1 fruit fly cellular context compared by ENCODE assay signal in genomic region chr2L:13904331-13904911, dm6.
TF ChIP-seq lines count a peak whose summit lies in the region.

Smg5 (minus strand) TSS chr2L:13904661.

TF ChIP-seq in whole organism, embryonic, 481 proteins besides CTCF, POLR2A, EP300 and RAD21 (continued from another document and continues in another):
- peak; percentile 76 for TF ChIP-seq Hmx (GFP tag; optimal IDR thresholded peaks at IDR 0.05; lab: Kevin White, UChicago)
- TF ChIP-seq jumu (GFP tag; optimal IDR thresholded peaks at IDR 0.05; lab: Kevin White, UChicago): peak; percentile 92
- peak; percentile 92 for TF ChIP-seq Abd-B (GFP tag; optimal IDR thresholded peaks at IDR 0.05; lab: Kevin White, UChicago)
- TF ChIP-seq ind (GFP tag; optimal IDR thresholded peaks at IDR 0.05; lab: Kevin White, UChicago): peak; percentile 93
- TF ChIP-seq CG7745 (tag; optimal IDR thresholded peaks at IDR 0.05; lab: Kevin White, UChicago): no peak
- TF ChIP-seq CG12071 (GFP tag; optimal IDR thresholded peaks at IDR 0.05; lab: Kevin White, UChicago): no peak
- TF ChIP-seq danr (GFP tag; IDR thresholded peaks at IDR 0.05; lab: Robert Waterston, UW): peak; percentile 82
- peak; percentile 71 for TF ChIP-seq CG10565 (GFP tag; optimal IDR thresholded peaks at IDR 0.05; lab: Kevin White, UChicago)
- TF ChIP-seq ken (GFP tag; IDR thresholded peaks at IDR 0.05; lab: Robert Waterston, UW): peak; percentile 99
- peak; percentile 33 for TF ChIP-seq ATbp (GFP tag; optimal IDR thresholded peaks at IDR 0.05; lab: Kevin White, UChicago)
- peak; percentile 97 for TF ChIP-seq CG7786 (GFP tag; optimal IDR thresholded peaks at IDR 0.05; lab: Kevin White, UChicago)
- TF ChIP-seq mam (GFP tag; optimal IDR thresholded peaks at IDR 0.05; lab: Kevin White, UChicago): peak; percentile 94
- TF ChIP-seq Fer1 (GFP tag; optimal IDR thresholded peaks at IDR 0.05; lab: Kevin White, UChicago): peak; percentile 78
- peak; percentile 95 for TF ChIP-seq tx (GFP tag; optimal IDR thresholded peaks at IDR 0.05; lab: Kevin White, UChicago)
- TF ChIP-seq Spps (tag; optimal IDR thresholded peaks at IDR 0.05; lab: Kevin White, UChicago): peak; percentile 25
- TF ChIP-seq ato (GFP tag; IDR thresholded peaks at IDR 0.05; lab: Robert Waterston, UW; ENCODE audit: partially characterized antibody): peak; percentile 96
- peak; percentile 60; the same call in 1 of the 2 replicates for TF ChIP-seq ham (GFP tag; IDR thresholded peaks at IDR 0.05; lab: Robert Waterston, UW)
- peak; percentile 33 for TF ChIP-seq pfk (GFP tag; optimal IDR thresholded peaks at IDR 0.05; lab: Kevin White, UChicago)
- TF ChIP-seq gcm2 (GFP tag; optimal IDR thresholded peaks at IDR 0.05; lab: Kevin White, UChicago): peak; percentile 88
- TF ChIP-seq Ravus (GFP tag; IDR thresholded peaks at IDR 0.05; lab: Robert Waterston, UW): peak; percentile 67
- peak; percentile 90 for TF ChIP-seq Max (GFP tag; optimal IDR thresholded peaks at IDR 0.05; lab: Kevin White, UChicago)
- TF ChIP-seq usp (GFP tag; optimal IDR thresholded peaks at IDR 0.05; lab: Kevin White, UChicago): no peak
- TF ChIP-seq zfh1 (GFP tag; IDR thresholded peaks at IDR 0.05; lab: Robert Waterston, UW): peak; percentile 96
- peak; percentile 92 for TF ChIP-seq Sin3A (optimal IDR thresholded peaks at IDR 0.05; lab: Kevin White, UChicago)
- peak in 1 of 2 experiments; percentile 26 for TF ChIP-seq tll (GFP tag; optimal IDR thresholded peaks at IDR 0.05; lab: Kevin White, UChicago)
- TF ChIP-seq bcd (GFP tag; optimal IDR thresholded peaks at IDR 0.05; lab: Kevin White, UChicago): peak; percentile 92
- peak; percentile 94 for TF ChIP-seq CG5953 (GFP tag; IDR thresholded peaks at IDR 0.05; lab: Robert Waterston, UW)
- peak; percentile 76 for TF ChIP-seq stwl (tag; optimal IDR thresholded peaks at IDR 0.05; lab: Kevin White, UChicago)
- TF ChIP-seq Neu2 (GFP tag; optimal IDR thresholded peaks at IDR 0.05; lab: Kevin White, UChicago; ENCODE audit: borderline replicate concordance): peak; percentile 1
- TF ChIP-seq btn (GFP tag; optimal IDR thresholded peaks at IDR 0.05; lab: Kevin White, UChicago): peak; percentile 82
- TF ChIP-seq Bgb (GFP tag; IDR thresholded peaks at IDR 0.05; lab: Robert Waterston, UW; ENCODE audit: partially characterized antibody): peak; percentile 95
- peak; percentile 97 for TF ChIP-seq E2f1 (GFP tag; IDR thresholded peaks at IDR 0.05; lab: Robert Waterston, UW)
- peak; percentile 98 for TF ChIP-seq dmrt11E (tag; optimal IDR thresholded peaks at IDR 0.05; lab: Kevin White, UChicago)
- peak; percentile 88 for TF ChIP-seq CG6689 (GFP tag; IDR thresholded peaks at IDR 0.05; lab: Robert Waterston, UW)
- peak; percentile 97 for TF ChIP-seq CG10979 (tag; optimal IDR thresholded peaks at IDR 0.05; lab: Kevin White, UChicago)
- peak in 1 of 2 experiments; percentile 34 for TF ChIP-seq eve (GFP tag; optimal IDR thresholded peaks at IDR 0.05; lab: Kevin White, UChicago)
- no peak for TF ChIP-seq CG31365 (tag; optimal IDR thresholded peaks at IDR 0.05; lab: Kevin White, UChicago)
- TF ChIP-seq CG7928 (GFP tag; optimal IDR thresholded peaks at IDR 0.05; lab: Kevin White, UChicago): peak; percentile 62
- peak; percentile 90 for TF ChIP-seq ranshi (GFP tag; IDR thresholded peaks at IDR 0.05; lab: Robert Waterston, UW)
- TF ChIP-seq CG16863 (GFP tag; optimal IDR thresholded peaks at IDR 0.05; lab: Kevin White, UChicago): peak; percentile 96
- TF ChIP-seq gem (tag; optimal IDR thresholded peaks at IDR 0.05; lab: Kevin White, UChicago): peak; percentile 99
- no peak for TF ChIP-seq CG5180 (GFP tag; optimal IDR thresholded peaks at IDR 0.05; lab: Kevin White, UChicago)
- peak; percentile 7 for TF ChIP-seq exex (tag; optimal IDR thresholded peaks at IDR 0.05; lab: Kevin White, UChicago)
- TF ChIP-seq Camta (GFP tag; optimal IDR thresholded peaks at IDR 0.05; lab: Kevin White, UChicago): peak; percentile 87
- peak; percentile 36 for TF ChIP-seq Sry-β (GFP tag; optimal IDR thresholded peaks at IDR 0.05; lab: Kevin White, UChicago)
- peak; percentile 97 for TF ChIP-seq CG11456 (GFP tag; IDR thresholded peaks at IDR 0.05; lab: Robert Waterston, UW)
- peak; percentile 95 for TF ChIP-seq Mad (GFP tag; optimal IDR thresholded peaks at IDR 0.05; lab: Kevin White, UChicago)
- TF ChIP-seq sens (GFP tag; lab: Kevin White, UChicago): peak; percentile 97
- TF ChIP-seq ash1 (GFP tag; optimal IDR thresholded peaks at IDR 0.05; lab: Kevin White, UChicago): no peak
- peak; percentile 62 for TF ChIP-seq CG6765 (GFP tag; optimal IDR thresholded peaks at IDR 0.05; lab: Kevin White, UChicago)
- TF ChIP-seq CG8359 (GFP tag; optimal IDR thresholded peaks at IDR 0.05; lab: Kevin White, UChicago; ENCODE audit: borderline replicate concordance): no peak
- peak; percentile 96 for TF ChIP-seq CG8765 (GFP tag; IDR thresholded peaks at IDR 0.05; lab: Robert Waterston, UW)
- TF ChIP-seq Six4 (GFP tag; optimal IDR thresholded peaks at IDR 0.05; lab: Kevin White, UChicago): peak; percentile 85
- peak; percentile 96 for TF ChIP-seq CG12942 (GFP tag; optimal IDR thresholded peaks at IDR 0.05; lab: Kevin White, UChicago)
- TF ChIP-seq C15 (GFP tag; IDR thresholded peaks at IDR 0.05; lab: Robert Waterston, UW): peak; percentile 87; the same call in 2 of the 3 replicates
- TF ChIP-seq dmrt99B (tag; optimal IDR thresholded peaks at IDR 0.05; lab: Kevin White, UChicago): no peak
- peak; percentile 81 for TF ChIP-seq org-1 (GFP tag; optimal IDR thresholded peaks at IDR 0.05; lab: Kevin White, UChicago)
- no peak for TF ChIP-seq fd102C (GFP tag; optimal IDR thresholded peaks at IDR 0.05; lab: Kevin White, UChicago)
- peak; percentile 96 for TF ChIP-seq lilli (GFP tag; optimal IDR thresholded peaks at IDR 0.05; lab: Kevin White, UChicago)
- peak; percentile 82 for TF ChIP-seq Sry-δ (GFP tag; optimal IDR thresholded peaks at IDR 0.05; lab: Kevin White, UChicago)
- TF ChIP-seq bigmax (GFP tag; optimal IDR thresholded peaks at IDR 0.05; lab: Kevin White, UChicago): no peak
- peak; percentile 99 for TF ChIP-seq CG13775 (GFP tag; optimal IDR thresholded peaks at IDR 0.05; lab: Kevin White, UChicago)
- TF ChIP-seq Sox100B (GFP tag; optimal IDR thresholded peaks at IDR 0.05; lab: Kevin White, UChicago): no peak
- TF ChIP-seq vfl (GFP tag; optimal IDR thresholded peaks at IDR 0.05; lab: Kevin White, UChicago): peak; percentile 95
- TF ChIP-seq Rfx (GFP tag; IDR thresholded peaks at IDR 0.05; lab: Robert Waterston, UW): peak; percentile 98
- peak; percentile 72 for TF ChIP-seq Nf-YC (tag; optimal IDR thresholded peaks at IDR 0.05; lab: Kevin White, UChicago)
- TF ChIP-seq sob (GFP tag; IDR thresholded peaks at IDR 0.05; lab: Robert Waterston, UW): peak; percentile 99
- no peak for TF ChIP-seq MTF-1 (GFP tag; optimal IDR thresholded peaks at IDR 0.05; lab: Kevin White, UChicago; ENCODE audit: borderline replicate concordance)
- TF ChIP-seq Asciz (GFP tag; optimal IDR thresholded peaks at IDR 0.05; lab: Kevin White, UChicago): peak; percentile 23
- peak; percentile 86 for TF ChIP-seq CG12104 (GFP tag; optimal IDR thresholded peaks at IDR 0.05; lab: Kevin White, UChicago)
- TF ChIP-seq fd96Cb (tag; optimal IDR thresholded peaks at IDR 0.05; lab: Kevin White, UChicago): peak; percentile 90
- TF ChIP-seq vvl (GFP tag; IDR thresholded peaks at IDR 0.05; lab: Robert Waterston, UW): peak; percentile 95
- TF ChIP-seq kay (GFP tag; optimal IDR thresholded peaks at IDR 0.05; lab: Kevin White, UChicago): peak; percentile 82
- peak; percentile 93 for TF ChIP-seq CG16813 (GFP tag; IDR thresholded peaks at IDR 0.05; lab: Robert Waterston, UW; ENCODE audit: partially characterized antibody)
- TF ChIP-seq Atf6 (GFP tag; IDR thresholded peaks at IDR 0.05; lab: Robert Waterston, UW): peak; percentile 96
- peak; percentile 65 for TF ChIP-seq ftz-f1 (GFP tag; optimal IDR thresholded peaks at IDR 0.05; lab: Kevin White, UChicago)
- peak; percentile 49 for TF ChIP-seq D19A (tag; optimal IDR thresholded peaks at IDR 0.05; lab: Kevin White, UChicago)
- peak; percentile 89 for TF ChIP-seq CG17912 (GFP tag; optimal IDR thresholded peaks at IDR 0.05; lab: Kevin White, UChicago)
- peak; percentile 85 for TF ChIP-seq CG17361 (GFP tag; IDR thresholded peaks at IDR 0.05; lab: Robert Waterston, UW)
- peak; percentile 79 for TF ChIP-seq Lhr (GFP tag; optimal IDR thresholded peaks at IDR 0.05; lab: Kevin White, UChicago)
- peak; percentile 99 for TF ChIP-seq Optix (GFP tag; IDR thresholded peaks at IDR 0.05; lab: Robert Waterston, UW)
- TF ChIP-seq eyg (GFP tag; optimal IDR thresholded peaks at IDR 0.05; lab: Kevin White, UChicago): peak; percentile 92
- peak; percentile 95 for TF ChIP-seq CG2889 (GFP tag; IDR thresholded peaks at IDR 0.05; lab: Robert Waterston, UW)
- peak; percentile 94 for TF ChIP-seq unpg (GFP tag; optimal IDR thresholded peaks at IDR 0.05; lab: Kevin White, UChicago)
- TF ChIP-seq CG32767 (GFP tag; IDR thresholded peaks at IDR 0.05; lab: Robert Waterston, UW): peak; percentile 92
- peak; percentile 95 for TF ChIP-seq her (GFP tag; optimal IDR thresholded peaks at IDR 0.05; lab: Kevin White, UChicago)
- TF ChIP-seq croc (GFP tag; conservative IDR thresholded peaks at IDR 0.05; lab: Robert Waterston, UW): peak; percentile 95
- peak; percentile 81 for TF ChIP-seq CG18262 (tag; optimal IDR thresholded peaks at IDR 0.05; lab: Kevin White, UChicago)
- no peak for TF ChIP-seq CG11696 (GFP tag; IDR thresholded peaks at IDR 0.05; lab: Robert Waterston, UW)
- TF ChIP-seq NFAT (GFP tag; IDR thresholded peaks at IDR 0.05; lab: Robert Waterston, UW): peak; percentile 95
- peak; percentile 95 for TF ChIP-seq CG1602 (GFP tag; optimal IDR thresholded peaks at IDR 0.05; lab: Kevin White, UChicago)
- TF ChIP-seq gce (GFP tag; IDR thresholded peaks at IDR 0.05; lab: Robert Waterston, UW): peak; percentile 83
- TF ChIP-seq amos (GFP tag; IDR thresholded peaks at IDR 0.05; lab: Robert Waterston, UW; ENCODE audit: partially characterized antibody): peak; percentile 90
- peak; percentile 90 for TF ChIP-seq CG2116 (GFP tag; optimal IDR thresholded peaks at IDR 0.05; lab: Kevin White, UChicago)
- peak; percentile 88 for TF ChIP-seq caup (GFP tag; optimal IDR thresholded peaks at IDR 0.05; lab: Kevin White, UChicago; ENCODE audit: severe bottlenecking)
- TF ChIP-seq Ssrp (tag; optimal IDR thresholded peaks at IDR 0.05; lab: Kevin White, UChicago): peak; percentile 99
- TF ChIP-seq dan (GFP tag; IDR thresholded peaks at IDR 0.05; lab: Robert Waterston, UW): peak; percentile 86
- peak; percentile 78 for TF ChIP-seq lab (GFP tag; optimal IDR thresholded peaks at IDR 0.05; lab: Kevin White, UChicago)
- peak; percentile 97 for TF ChIP-seq ci (GFP tag; IDR thresholded peaks at IDR 0.05; lab: Robert Waterston, UW)
- peak; percentile 89 for TF ChIP-seq Bdp1 (GFP tag; optimal IDR thresholded peaks at IDR 0.05; lab: Kevin White, UChicago)
- TF ChIP-seq CG10462 (GFP tag; optimal IDR thresholded peaks at IDR 0.05; lab: Kevin White, UChicago): peak; percentile 41
- peak; percentile 76 for TF ChIP-seq Taf1 (GFP tag; IDR thresholded peaks at IDR 0.05; lab: Robert Waterston, UW)
- peak; percentile 80 for TF ChIP-seq Scr (GFP tag; IDR thresholded peaks at IDR 0.05; lab: Robert Waterston, UW; ENCODE audit: partially characterized antibody)
- peak; percentile 92 for TF ChIP-seq da (GFP tag; optimal IDR thresholded peaks at IDR 0.05; lab: Kevin White, UChicago)
- peak; percentile 95 for TF ChIP-seq ttk (GFP tag; IDR thresholded peaks at IDR 0.05; lab: Robert Waterston, UW)
- peak; percentile 51 for TF ChIP-seq CrebB (tag; optimal IDR thresholded peaks at IDR 0.05; lab: Kevin White, UChicago)
- TF ChIP-seq CG4404 (GFP tag; IDR thresholded peaks at IDR 0.05; lab: Robert Waterston, UW): peak; percentile 98
- peak; percentile 89 for TF ChIP-seq Gsc (GFP tag; IDR thresholded peaks at IDR 0.05; lab: Robert Waterston, UW)
- TF ChIP-seq Hr3 (GFP tag; optimal IDR thresholded peaks at IDR 0.05; lab: Kevin White, UChicago): peak; percentile 95
- TF ChIP-seq CG2712 (tag; optimal IDR thresholded peaks at IDR 0.05; lab: Kevin White, UChicago): peak; percentile 90
- TF ChIP-seq h (optimal IDR thresholded peaks at IDR 0.05; lab: Kevin White, UChicago): no peak
- TF ChIP-seq Dad (GFP tag; optimal IDR thresholded peaks at IDR 0.05; lab: Kevin White, UChicago): peak; percentile 97
- peak; percentile 96 for TF ChIP-seq Ada2b (GFP tag; IDR thresholded peaks at IDR 0.05; lab: Robert Waterston, UW)
- TF ChIP-seq fd64A (GFP tag; optimal IDR thresholded peaks at IDR 0.05; lab: Kevin White, UChicago): peak; percentile 43
- TF ChIP-seq CG1792 (GFP tag; optimal IDR thresholded peaks at IDR 0.05; lab: Kevin White, UChicago): peak; percentile 100
- TF ChIP-seq br (optimal IDR thresholded peaks at IDR 0.05; lab: Kevin White, UChicago): no peak
- TF ChIP-seq az2 (GFP tag; optimal IDR thresholded peaks at IDR 0.05; lab: Kevin White, UChicago): peak; percentile 86
- TF ChIP-seq Hand (GFP tag; optimal IDR thresholded peaks at IDR 0.05; lab: Kevin White, UChicago): no peak
- TF ChIP-seq nerfin-1 (tag; optimal IDR thresholded peaks at IDR 0.05; lab: Kevin White, UChicago): peak; percentile 89
- TF ChIP-seq CG34376 (GFP tag; optimal IDR thresholded peaks at IDR 0.05; lab: Kevin White, UChicago): peak; percentile 37
- peak; percentile 80 for TF ChIP-seq CG17359 (tag; optimal IDR thresholded peaks at IDR 0.05; lab: Kevin White, UChicago)
- peak; percentile 90 for TF ChIP-seq CG9215 (GFP tag; IDR thresholded peaks at IDR 0.05; lab: Robert Waterston, UW)
- peak; percentile 98 for TF ChIP-seq E2f2 (GFP tag; IDR thresholded peaks at IDR 0.05; lab: Robert Waterston, UW)
- TF ChIP-seq ac (GFP tag; optimal IDR thresholded peaks at IDR 0.05; lab: Kevin White, UChicago): peak; percentile 37
- peak; percentile 74 for TF ChIP-seq CG18599 (GFP tag; optimal IDR thresholded peaks at IDR 0.05; lab: Kevin White, UChicago)
- peak; percentile 71 for TF ChIP-seq NK7.1 (GFP tag; optimal IDR thresholded peaks at IDR 0.05; lab: Kevin White, UChicago)
- peak; percentile 81 for TF ChIP-seq slou (GFP tag; optimal IDR thresholded peaks at IDR 0.05; lab: Kevin White, UChicago)
- peak; percentile 97 for TF ChIP-seq CG10959 (GFP tag; IDR thresholded peaks at IDR 0.05; lab: Robert Waterston, UW)
- TF ChIP-seq sisA (GFP tag; IDR thresholded peaks at IDR 0.05; lab: Robert Waterston, UW): peak; percentile 98
- peak; percentile 84 for TF ChIP-seq crc (GFP tag; optimal IDR thresholded peaks at IDR 0.05; lab: Kevin White, UChicago)
- TF ChIP-seq scrt (GFP tag; optimal IDR thresholded peaks at IDR 0.05; lab: Kevin White, UChicago): peak; percentile 14
- peak; percentile 97 for TF ChIP-seq nerfin-2 (GFP tag; IDR thresholded peaks at IDR 0.05; lab: Robert Waterston, UW; ENCODE audit: partially characterized antibody)
